Comparison of ENCODE assay signal across 4 fruit fly cellular contexts in genomic region chr3R:18573699-18574259, dm6.
TF ChIP-seq lines count a peak whose summit lies in the region.

No protein-coding gene starts in this region.

TF ChIP-seq in whole organism, adult, 20 proteins besides CTCF, POLR2A, EP300 and RAD21 (continued from another document):
- TF ChIP-seq tj (GFP tag; optimal IDR thresholded peaks at IDR 0.05; lab: Kevin White, UChicago) (peak; percentile 77), CG1620 (GFP tag; optimal IDR thresholded peaks at IDR 0.05; lab: Kevin White, UChicago) (peak; percentile 77)

TF ChIP-seq in whole organism, embryonic, 481 proteins besides CTCF, POLR2A, EP300 and RAD21 (continued from another document and continues in another):
- TF ChIP-seq shn (GFP tag; optimal IDR thresholded peaks at IDR 0.05; lab: Kevin White, UChicago), result peak; percentile 94
- peak; percentile 93 for TF ChIP-seq slbo (GFP tag; IDR thresholded peaks at IDR 0.05; lab: Robert Waterston, UW)
- TF ChIP-seq pzg (GFP tag; optimal IDR thresholded peaks at IDR 0.05; lab: Kevin White, UChicago), result no peak
- peak; percentile 83 for TF ChIP-seq CG10543 (GFP tag; optimal IDR thresholded peaks at IDR 0.05; lab: Kevin White, UChicago)
- TF ChIP-seq Nf-YC (tag; optimal IDR thresholded peaks at IDR 0.05; lab: Kevin White, UChicago), result peak; percentile 84
- TF ChIP-seq CG34376 (GFP tag; optimal IDR thresholded peaks at IDR 0.05; lab: Kevin White, UChicago), result peak; percentile 81
- TF ChIP-seq cwo (GFP tag; optimal IDR thresholded peaks at IDR 0.05; lab: Kevin White, UChicago), result peak; percentile 92
- peak; percentile 92 for TF ChIP-seq Dek (tag; optimal IDR thresholded peaks at IDR 0.05; lab: Kevin White, UChicago)
- peak; percentile 76 for TF ChIP-seq ab (GFP tag; optimal IDR thresholded peaks at IDR 0.05; lab: Kevin White, UChicago)
- peak; percentile 83 for TF ChIP-seq CG12071 (GFP tag; optimal IDR thresholded peaks at IDR 0.05; lab: Kevin White, UChicago)
- peak; percentile 95 for TF ChIP-seq CG11696 (GFP tag; IDR thresholded peaks at IDR 0.05; lab: Robert Waterston, UW)
- TF ChIP-seq gcm2 (GFP tag; optimal IDR thresholded peaks at IDR 0.05; lab: Kevin White, UChicago), result peak; percentile 86
- peak; percentile 95 for TF ChIP-seq CG9609 (GFP tag; optimal IDR thresholded peaks at IDR 0.05; lab: Kevin White, UChicago)
- TF ChIP-seq sug (tag; optimal IDR thresholded peaks at IDR 0.05; lab: Kevin White, UChicago), result peak; percentile 96
- TF ChIP-seq CG1529 (GFP tag; optimal IDR thresholded peaks at IDR 0.05; lab: Kevin White, UChicago), result peak; percentile 93
- peak; percentile 76 for TF ChIP-seq repo (GFP tag; optimal IDR thresholded peaks at IDR 0.05; lab: Kevin White, UChicago)
- peak; percentile 89 for TF ChIP-seq oc (tag; optimal IDR thresholded peaks at IDR 0.05; lab: Kevin White, UChicago)
- TF ChIP-seq CG34422 (GFP tag; IDR thresholded peaks at IDR 0.05; lab: Robert Waterston, UW), result peak; percentile 86
- TF ChIP-seq CG4282 (GFP tag; optimal IDR thresholded peaks at IDR 0.05; lab: Kevin White, UChicago), result peak; percentile 74
- peak; percentile 88 for TF ChIP-seq ttk (GFP tag; IDR thresholded peaks at IDR 0.05; lab: Robert Waterston, UW)
- peak; percentile 79 for TF ChIP-seq CG31388 (GFP tag; optimal IDR thresholded peaks at IDR 0.05; lab: Kevin White, UChicago)
- TF ChIP-seq crc (GFP tag; optimal IDR thresholded peaks at IDR 0.05; lab: Kevin White, UChicago), result peak; percentile 88
- peak; percentile 97 for TF ChIP-seq CG2120 (GFP tag; optimal IDR thresholded peaks at IDR 0.05; lab: Kevin White, UChicago)
- TF ChIP-seq Eip74EF (GFP tag; optimal IDR thresholded peaks at IDR 0.05; lab: Kevin White, UChicago), result peak in 1 of 2 experiments; percentile 91
- TF ChIP-seq seq (GFP tag; IDR thresholded peaks at IDR 0.05; lab: Robert Waterston, UW), result peak; percentile 94
- TF ChIP-seq fd96Cb (tag; optimal IDR thresholded peaks at IDR 0.05; lab: Kevin White, UChicago), result peak; percentile 94
- TF ChIP-seq Mad (GFP tag; optimal IDR thresholded peaks at IDR 0.05; lab: Kevin White, UChicago), result peak; percentile 89
- TF ChIP-seq psq (GFP tag; optimal IDR thresholded peaks at IDR 0.05; lab: Kevin White, UChicago), result peak; percentile 85
- no peak for TF ChIP-seq hbn (GFP tag; IDR thresholded peaks at IDR 0.05; lab: Robert Waterston, UW; ENCODE audit: partially characterized antibody)
- peak; percentile 73 for TF ChIP-seq E2f2 (GFP tag; IDR thresholded peaks at IDR 0.05; lab: Robert Waterston, UW)
- TF ChIP-seq sob (GFP tag; IDR thresholded peaks at IDR 0.05; lab: Robert Waterston, UW), result peak; percentile 92
- peak; percentile 94 for TF ChIP-seq CG9437 (GFP tag; optimal IDR thresholded peaks at IDR 0.05; lab: Kevin White, UChicago)
- TF ChIP-seq Ravus (GFP tag; IDR thresholded peaks at IDR 0.05; lab: Robert Waterston, UW), result peak; percentile 73
- TF ChIP-seq ATbp (GFP tag; optimal IDR thresholded peaks at IDR 0.05; lab: Kevin White, UChicago), result peak; percentile 91
- TF ChIP-seq Mes4 (GFP tag; optimal IDR thresholded peaks at IDR 0.05; lab: Kevin White, UChicago), result peak; percentile 91
- TF ChIP-seq CG31441 (GFP tag; IDR thresholded peaks at IDR 0.05; lab: Robert Waterston, UW), result peak; percentile 97
- TF ChIP-seq CG12299 (tag; optimal IDR thresholded peaks at IDR 0.05; lab: Kevin White, UChicago), result peak; percentile 90
- TF ChIP-seq tgo (GFP tag; IDR thresholded peaks at IDR 0.05; lab: Robert Waterston, UW), result peak; percentile 93
- TF ChIP-seq PHDP (tag; optimal IDR thresholded peaks at IDR 0.05; lab: Kevin White, UChicago), result peak; percentile 96
- TF ChIP-seq chm (GFP tag; IDR thresholded peaks at IDR 0.05; lab: Robert Waterston, UW), result no peak
- peak; percentile 69 for TF ChIP-seq corto (GFP tag; optimal IDR thresholded peaks at IDR 0.05; lab: Kevin White, UChicago)
- no peak for TF ChIP-seq Hr39 (optimal IDR thresholded peaks at IDR 0.05; lab: Kevin White, UChicago)
- peak; percentile 32 for TF ChIP-seq Sry-β (GFP tag; optimal IDR thresholded peaks at IDR 0.05; lab: Kevin White, UChicago)

TF ChIP-seq in whole organism, prepupa, 60 proteins besides CTCF, POLR2A, EP300 and RAD21 (continued from another document):
- TF ChIP-seq acj6 (GFP tag; optimal IDR thresholded peaks at IDR 0.05; lab: Kevin White, UChicago), result peak; percentile 98
- TF ChIP-seq CG3032 (tag; optimal IDR thresholded peaks at IDR 0.05; lab: Kevin White, UChicago), result peak; percentile 95
- TF ChIP-seq pdm3 (GFP tag; optimal IDR thresholded peaks at IDR 0.05; lab: Kevin White, UChicago), result peak; percentile 98
- peak; percentile 98 for TF ChIP-seq Hr4 (GFP tag; optimal IDR thresholded peaks at IDR 0.05; lab: Kevin White, UChicago)
- TF ChIP-seq Eip93F (GFP tag; optimal IDR thresholded peaks at IDR 0.05; lab: Kevin White, UChicago), result no peak
- peak; percentile 99 for TF ChIP-seq CG32006 (GFP tag; optimal IDR thresholded peaks at IDR 0.05; lab: Kevin White, UChicago)
- TF ChIP-seq dac (GFP tag; optimal IDR thresholded peaks at IDR 0.05; lab: Kevin White, UChicago), result peak; percentile 92
- peak; percentile 83 for TF ChIP-seq vri (GFP tag; optimal IDR thresholded peaks at IDR 0.05; lab: Kevin White, UChicago)
- TF ChIP-seq CG34406 (GFP tag; optimal IDR thresholded peaks at IDR 0.05; lab: Kevin White, UChicago), result peak; percentile 98
- TF ChIP-seq Eip78C (GFP tag; lab: Kevin White, UChicago), result peak; percentile 99
- TF ChIP-seq salr (GFP tag; optimal IDR thresholded peaks at IDR 0.05; lab: Kevin White, UChicago), result peak; percentile 80 to 99
- TF ChIP-seq spab (GFP tag; optimal IDR thresholded peaks at IDR 0.05; lab: Kevin White, UChicago), result peak; percentile 92
- peak; percentile 94 for TF ChIP-seq CG6808 (GFP tag; optimal IDR thresholded peaks at IDR 0.05; lab: Kevin White, UChicago)
- TF ChIP-seq Blimp-1 (GFP tag; optimal IDR thresholded peaks at IDR 0.05; lab: Kevin White, UChicago), result peak; percentile 86
- peak; percentile 93 for TF ChIP-seq CG16779 (tag; optimal IDR thresholded peaks at IDR 0.05; lab: Kevin White, UChicago)
- peak; percentile 95 for TF ChIP-seq CG10669 (GFP tag; optimal IDR thresholded peaks at IDR 0.05; lab: Kevin White, UChicago)
- peak; percentile 91 for TF ChIP-seq CG7368 (GFP tag; optimal IDR thresholded peaks at IDR 0.05; lab: Kevin White, UChicago)
- TF ChIP-seq Ets21C (GFP tag; optimal IDR thresholded peaks at IDR 0.05; lab: Kevin White, UChicago), result peak; percentile 92
- TF ChIP-seq cyc (GFP tag; optimal IDR thresholded peaks at IDR 0.05; lab: Kevin White, UChicago), result peak; percentile 93
- peak; percentile 97 for TF ChIP-seq lz (GFP tag; optimal IDR thresholded peaks at IDR 0.05; lab: Kevin White, UChicago)
- peak; percentile 97 for TF ChIP-seq Ets96B (tag; optimal IDR thresholded peaks at IDR 0.05; lab: Kevin White, UChicago)
- peak; percentile 96 for TF ChIP-seq Lpt (GFP tag; optimal IDR thresholded peaks at IDR 0.05; lab: Kevin White, UChicago)
- TF ChIP-seq CG31627 (GFP tag; optimal IDR thresholded peaks at IDR 0.05; lab: Kevin White, UChicago), result peak; percentile 97
- peak; percentile 36 for TF ChIP-seq Hr38 (GFP tag; optimal IDR thresholded peaks at IDR 0.05; lab: Kevin White, UChicago)
- TF ChIP-seq CG11294 (GFP tag; IDR thresholded peaks at IDR 0.05; lab: Robert Waterston, UW), result peak; percentile 93
- peak; percentile 87 for TF ChIP-seq CG9139 (GFP tag; optimal IDR thresholded peaks at IDR 0.05; lab: Kevin White, UChicago)
- TF ChIP-seq dsx (GFP tag; optimal IDR thresholded peaks at IDR 0.05; lab: Kevin White, UChicago; ENCODE audit: poor library complexity, severe bottlenecking), result peak; percentile 92
- peak; percentile 97 for TF ChIP-seq Hr39 (GFP tag; optimal IDR thresholded peaks at IDR 0.05; lab: Kevin White, UChicago)
- TF ChIP-seq CG6854 (GFP tag; optimal IDR thresholded peaks at IDR 0.05; lab: Kevin White, UChicago), result peak; percentile 93
- peak; percentile 96 for TF ChIP-seq CG6276 (GFP tag; optimal IDR thresholded peaks at IDR 0.05; lab: Kevin White, UChicago)
- TF ChIP-seq fd85E (GFP tag; optimal IDR thresholded peaks at IDR 0.05; lab: Kevin White, UChicago), result peak; percentile 90
- TF ChIP-seq CG11902 (GFP tag; optimal IDR thresholded peaks at IDR 0.05; lab: Kevin White, UChicago), result peak; percentile 91
- TF ChIP-seq CG10631 (GFP tag; optimal IDR thresholded peaks at IDR 0.05; lab: Kevin White, UChicago), result peak; percentile 97
- peak; percentile 95 for TF ChIP-seq eg (GFP tag; IDR thresholded peaks at IDR 0.05; lab: Robert Waterston, UW)
- TF ChIP-seq Smox (GFP tag; optimal IDR thresholded peaks at IDR 0.05; lab: Kevin White, UChicago), result peak; percentile 96
- TF ChIP-seq ss (GFP tag; optimal IDR thresholded peaks at IDR 0.05; lab: Kevin White, UChicago), result peak; percentile 92
- TF ChIP-seq CG8632 (GFP tag; optimal IDR thresholded peaks at IDR 0.05; lab: Kevin White, UChicago), result peak; percentile 98
- TF ChIP-seq Sox15 (GFP tag; optimal IDR thresholded peaks at IDR 0.05; lab: Kevin White, UChicago), result peak; percentile 95
- peak; percentile 96 for TF ChIP-seq topi (GFP tag; optimal IDR thresholded peaks at IDR 0.05; lab: Kevin White, UChicago)
- TF ChIP-seq CG1621 (tag; optimal IDR thresholded peaks at IDR 0.05; lab: Kevin White, UChicago), result peak; percentile 94
- TF ChIP-seq OdsH (GFP tag; optimal IDR thresholded peaks at IDR 0.05; lab: Kevin White, UChicago), result peak; percentile 98

TF ChIP-seq in whole organism, wandering third instar larva, 38 proteins besides CTCF, POLR2A, EP300 and RAD21 (continued from another document):
- TF ChIP-seq CrebA (GFP tag; optimal IDR thresholded peaks at IDR 0.05; lab: Kevin White, UChicago; ENCODE audit: borderline replicate concordance), result peak; percentile 69
- TF ChIP-seq ey (GFP tag; optimal IDR thresholded peaks at IDR 0.05; lab: Kevin White, UChicago), result peak; percentile 96
- peak; percentile 36 for TF ChIP-seq Dfd (GFP tag; optimal IDR thresholded peaks at IDR 0.05; lab: Kevin White, UChicago)
- peak; percentile 25 for TF ChIP-seq Hr83 (GFP tag; optimal IDR thresholded peaks at IDR 0.05; lab: Kevin White, UChicago; ENCODE audit: poor library complexity, severe bottlenecking)
- no peak for TF ChIP-seq usp (GFP tag; optimal IDR thresholded peaks at IDR 0.05; lab: Kevin White, UChicago)
- TF ChIP-seq lola (GFP tag; optimal IDR thresholded peaks at IDR 0.05; lab: Kevin White, UChicago), result no peak
- peak; percentile 73 for TF ChIP-seq Dif (GFP tag; optimal IDR thresholded peaks at IDR 0.05; lab: Kevin White, UChicago; ENCODE audit: partially characterized antibody)
- TF ChIP-seq rgr (GFP tag; optimal IDR thresholded peaks at IDR 0.05; lab: Kevin White, UChicago), result peak; percentile 95
- peak; percentile 5 for TF ChIP-seq jim (GFP tag; optimal IDR thresholded peaks at IDR 0.05; lab: Kevin White, UChicago)
- peak; percentile 87 for TF ChIP-seq woc (GFP tag; optimal IDR thresholded peaks at IDR 0.05; lab: Kevin White, UChicago)
- no peak for TF ChIP-seq Hr78 (GFP tag; optimal IDR thresholded peaks at IDR 0.05; lab: Kevin White, UChicago)
- TF ChIP-seq foxo (GFP tag; optimal IDR thresholded peaks at IDR 0.05; lab: Kevin White, UChicago), result peak; percentile 49 to 95
- no peak for TF ChIP-seq Abd-B (GFP tag; optimal IDR thresholded peaks at IDR 0.05; lab: Kevin White, UChicago)
- peak; percentile 44 for TF ChIP-seq Rel (GFP tag; optimal IDR thresholded peaks at IDR 0.05; lab: Kevin White, UChicago)
- peak; percentile 50 for TF ChIP-seq Rel (tag; optimal IDR thresholded peaks at IDR 0.05; lab: Kevin White, UChicago)
- peak; percentile 91 for TF ChIP-seq psq (GFP tag; optimal IDR thresholded peaks at IDR 0.05; lab: Kevin White, UChicago)
- peak; percentile 92 for TF ChIP-seq sv (GFP tag; optimal IDR thresholded peaks at IDR 0.05; lab: Kevin White, UChicago)
